Worm (Caenorhabditis elegans) whole organism, L1 larva: ENCODE measurements around the gene pxn-1.

Experiments
- C04F5.9 ChIP-seq: sonication (generic microtip); optimal IDR thresholded peaks from 2 replicates; lab custom pipeline; 2016; ENCODE audit warnings: missing genetic modification characterization, missing compliant biosample characterization
- C16A3.4 ChIP-seq: fragments of 150-350 bp; optimal IDR thresholded peaks from 2 replicates; lab custom pipeline; 2014; ENCODE audit warnings: missing biosample characterization, missing genetic modification characterization
- C34B4.2 ChIP-seq: sonication (generic microtip); optimal IDR thresholded peaks from 2 replicates; lab custom pipeline; 2017; ENCODE audit warnings: mild to moderate bottlenecking, missing genetic modification characterization, missing compliant biosample characterization
- Y116A8C.19 ChIP-seq: sonication (generic microtip); optimal IDR thresholded peaks from 2 replicates; lab custom pipeline; 2016; ENCODE audit warnings: missing compliant biosample characterization, missing genetic modification characterization, borderline replicate concordance
- alr-1 ChIP-seq: fragments of 200-800 bp; sonication (Bioruptor generic); optimal IDR thresholded peaks from 2 replicates; lab custom pipeline; 2018; ENCODE audit warnings: borderline replicate concordance, mild to moderate bottlenecking, missing genetic modification characterization, missing compliant biosample characterization
- aly-2 ChIP-seq: fragments of 150-350 bp; optimal IDR thresholded peaks from 2 replicates; lab custom pipeline; 2014; ENCODE audit warnings: missing biosample characterization, missing genetic modification characterization
- ama-1 ChIP-seq: fragments of 150-350 bp; optimal IDR thresholded peaks from 2 replicates; lab custom pipeline; 2014
- blmp-1 ChIP-seq: fragments of 150-350 bp; optimal IDR thresholded peaks from 2 replicates; lab custom pipeline; 2014; ENCODE audit warnings: missing biosample characterization, missing genetic modification characterization
- ceh-63 ChIP-seq: fragments of 200-800 bp; sonication (Bioruptor generic); optimal IDR thresholded peaks from 2 replicates; lab custom pipeline; 2018; ENCODE audit warnings: mild to moderate bottlenecking, missing genetic modification characterization, missing compliant biosample characterization
- ceh-8 ChIP-seq: fragments of 200-800 bp; sonication (Bioruptor generic); optimal IDR thresholded peaks from 2 replicates; lab custom pipeline; 2018; ENCODE audit warnings: mild to moderate bottlenecking, missing genetic modification characterization, moderate library complexity, missing compliant biosample characterization
- ceh-88 ChIP-seq: fragments of 200-800 bp; sonication (Bioruptor generic); IDR thresholded peaks from 2 replicates; pipeline ENCODE4 v1.3.6; 2022; ENCODE audit warnings: missing genetic modification characterization, missing compliant biosample characterization
- ces-1 ChIP-seq: fragments of 150-350 bp; optimal IDR thresholded peaks from 2 replicates; lab custom pipeline; 2014; ENCODE audit warnings: missing biosample characterization, missing genetic modification reagents, missing genetic modification characterization
- dsc-1 ChIP-seq: sonication (generic microtip); optimal IDR thresholded peaks from 2 replicates; lab custom pipeline; 2016; ENCODE audit warnings: mild to moderate bottlenecking, missing genetic modification characterization, missing compliant biosample characterization
- efl-1 ChIP-seq, 4 experiments: fragments of 150-350 bp; optimal IDR thresholded peaks in 3 of 4; peaks in 1 of 4; 1 replicate in 1 of 4; 2 replicates in 3 of 4; lab custom pipeline; 2014; ENCODE audit warnings: missing biosample characterization in 2 of 4, missing genetic modification characterization in 2 of 4, missing genetic modification reagents in 2 of 4
- egl-27 ChIP-seq, 2 experiments: fragments of 150-350 bp in 1 of 2; sonication (generic microtip); optimal IDR thresholded peaks; 3 replicates each; lab custom pipeline; 2017 to 2018; ENCODE audit warnings: missing biosample characterization in 2 of 2, missing genetic modification characterization in 2 of 2, missing genetic modification reagents in 2 of 2
- ets-5 ChIP-seq: fragments of 200-800 bp; sonication (Bioruptor generic); IDR thresholded peaks from 2 replicates; pipeline ENCODE4 v1.3.6; 2022; ENCODE audit warnings: missing genetic modification characterization, missing compliant biosample characterization
- fkh-10 ChIP-seq: sonication (generic microtip); optimal IDR thresholded peaks from 2 replicates; lab custom pipeline; 2017; ENCODE audit warnings: missing biosample characterization, missing genetic modification reagents, missing genetic modification characterization
- grh-1 ChIP-seq: fragments of 200-800 bp; sonication (Bioruptor generic); IDR thresholded peaks from 2 replicates; pipeline ENCODE4 v1.3.6; 2022; ENCODE audit warnings: missing genetic modification reagents, missing genetic modification characterization, missing compliant biosample characterization
- hlh-17 ChIP-seq: fragments of 200-800 bp; sonication (Bioruptor generic); optimal IDR thresholded peaks from 2 replicates; lab custom pipeline; 2018; ENCODE audit warnings: missing genetic modification characterization, mild to moderate bottlenecking, missing compliant biosample characterization, moderate library complexity, borderline replicate concordance
- hlh-4 ChIP-seq: sonication (generic microtip); optimal IDR thresholded peaks from 2 replicates; lab custom pipeline; 2016; ENCODE audit warnings: mild to moderate bottlenecking, missing genetic modification characterization, missing compliant biosample characterization
- hpl-2 ChIP-seq: fragments of 150-350 bp; optimal IDR thresholded peaks from 2 replicates; lab custom pipeline; 2014; ENCODE audit warnings: missing biosample characterization, missing genetic modification reagents, missing genetic modification characterization
- irx-1 ChIP-seq: sonication (generic microtip); optimal IDR thresholded peaks from 2 replicates; lab custom pipeline; 2016; ENCODE audit warnings: missing genetic modification characterization, missing compliant biosample characterization
- jun-1 ChIP-seq: fragments of 150-350 bp; optimal IDR thresholded peaks from 2 replicates; lab custom pipeline; 2014; ENCODE audit warnings: missing biosample characterization, missing genetic modification reagents, missing genetic modification characterization
- lin-13 ChIP-seq: fragments of 150-350 bp; optimal IDR thresholded peaks from 2 replicates; lab custom pipeline; 2014; ENCODE audit warnings: missing biosample characterization, missing genetic modification reagents, missing genetic modification characterization
- lin-14 ChIP-seq: fragments of 200-800 bp; sonication (Bioruptor generic); optimal IDR thresholded peaks from 2 replicates; lab custom pipeline; 2018; ENCODE audit warnings: mild to moderate bottlenecking, missing genetic modification characterization, moderate library complexity, missing compliant biosample characterization
- lin-15B ChIP-seq: fragments of 150-350 bp; sonication (generic microtip); optimal IDR thresholded peaks from 3 replicates; lab custom pipeline; 2014; ENCODE audit warnings: missing biosample characterization, missing genetic modification characterization
- lin-35 ChIP-seq, 2 experiments: fragments of 150-350 bp; optimal IDR thresholded peaks; 2 replicates each; lab custom pipeline; 2014; ENCODE audit warnings: missing biosample characterization in 2 of 2, missing genetic modification characterization in 2 of 2, missing genetic modification reagents in 2 of 2
- lir-3 ChIP-seq: sonication (generic microtip); optimal IDR thresholded peaks from 2 replicates; lab custom pipeline; 2016; ENCODE audit warnings: mild to moderate bottlenecking, missing genetic modification characterization, moderate library complexity, missing compliant biosample characterization; ENCODE audit not compliant: poor library complexity
- mep-1 ChIP-seq: fragments of 150-350 bp; optimal IDR thresholded peaks from 2 replicates; lab custom pipeline; 2014; ENCODE audit warnings: missing biosample characterization, missing genetic modification characterization
- nhr-11 ChIP-seq: fragments of 150-350 bp; optimal IDR thresholded peaks from 2 replicates; lab custom pipeline; 2014; ENCODE audit warnings: missing biosample characterization, missing genetic modification characterization
- nhr-12 ChIP-seq: sonication (generic microtip); optimal IDR thresholded peaks from 2 replicates; lab custom pipeline; 2017; ENCODE audit warnings: missing biosample characterization, missing genetic modification characterization
- nhr-19 ChIP-seq: fragments of 200-800 bp; sonication (Bioruptor generic); conservative IDR thresholded peaks from 2 replicates; pipeline ENCODE4 v1.3.6; 2022; ENCODE audit warnings: missing genetic modification characterization, missing compliant biosample characterization
- nhr-20 ChIP-seq: sonication (generic microtip); optimal IDR thresholded peaks from 2 replicates; lab custom pipeline; 2016; ENCODE audit warnings: mild to moderate bottlenecking, missing genetic modification characterization, missing compliant biosample characterization
- nhr-237 ChIP-seq: fragments of 150-350 bp; optimal IDR thresholded peaks from 2 replicates; lab custom pipeline; 2014; ENCODE audit warnings: missing biosample characterization, missing genetic modification characterization
- nhr-28 ChIP-seq: fragments of 150-350 bp; optimal IDR thresholded peaks from 2 replicates; lab custom pipeline; 2014; ENCODE audit warnings: missing biosample characterization, missing genetic modification characterization
- nhr-47 ChIP-seq: sonication (generic microtip); optimal IDR thresholded peaks from 2 replicates; lab custom pipeline; 2016; ENCODE audit warnings: mild to moderate bottlenecking, missing genetic modification characterization, moderate library complexity, missing compliant biosample characterization
- nhr-71 ChIP-seq: sonication (generic microtip); optimal IDR thresholded peaks from 2 replicates; lab custom pipeline; 2016; ENCODE audit warnings: mild to moderate bottlenecking, missing genetic modification characterization, moderate library complexity, missing compliant biosample characterization
- nhr-85 ChIP-seq: sonication (generic microtip); peaks from one replicate; lab custom pipeline; 2016; ENCODE audit warnings: missing genetic modification characterization, inconsistent platforms, missing compliant biosample characterization
- nhr-90 ChIP-seq: sonication (generic microtip); optimal IDR thresholded peaks from 2 replicates; lab custom pipeline; 2016; ENCODE audit warnings: mild to moderate bottlenecking, missing genetic modification characterization, missing compliant biosample characterization; ENCODE audit not compliant: poor library complexity
- pax-3 ChIP-seq: fragments of 200-800 bp; sonication (Bioruptor generic); optimal IDR thresholded peaks from 2 replicates; lab custom pipeline; 2018; ENCODE audit warnings: mild to moderate bottlenecking, missing genetic modification characterization, moderate library complexity, missing compliant biosample characterization
- pqm-1 ChIP-seq: sonication (generic microtip); optimal IDR thresholded peaks from 3 replicates; lab custom pipeline; 2017; ENCODE audit warnings: missing biosample characterization, missing genetic modification characterization
- skn-1 ChIP-seq: fragments of 150-350 bp; optimal IDR thresholded peaks from 2 replicates; lab custom pipeline; 2014; ENCODE audit warnings: missing biosample characterization, missing genetic modification characterization
- snpc-4 ChIP-seq: fragments of 150-350 bp; optimal IDR thresholded peaks from 2 replicates; lab custom pipeline; 2014; ENCODE audit warnings: missing biosample characterization, missing genetic modification characterization
- snu-23 ChIP-seq: sonication (generic microtip); optimal IDR thresholded peaks from 2 replicates; lab custom pipeline; 2016; ENCODE audit warnings: missing genetic modification characterization, missing compliant biosample characterization
- sup-37 ChIP-seq: fragments of 200-800 bp; sonication (Bioruptor generic); optimal IDR thresholded peaks from 2 replicates; lab custom pipeline; 2018; ENCODE audit warnings: mild to moderate bottlenecking, missing genetic modification characterization, missing compliant biosample characterization
- swsn-7 ChIP-seq: sonication (generic microtip); optimal IDR thresholded peaks from 2 replicates; lab custom pipeline; 2016; ENCODE audit warnings: missing genetic modification characterization, missing compliant biosample characterization
- unc-86 ChIP-seq: sonication (generic microtip); optimal IDR thresholded peaks from 2 replicates; lab custom pipeline; 2016; ENCODE audit warnings: missing genetic modification characterization, missing compliant biosample characterization
- zag-1 ChIP-seq: fragments of 150-350 bp; optimal IDR thresholded peaks from 2 replicates; lab custom pipeline; 2014; ENCODE audit warnings: missing biosample characterization, missing genetic modification characterization
- zip-4 ChIP-seq: fragments of 200-800 bp; sonication (Bioruptor generic); optimal IDR thresholded peaks from 2 replicates; lab custom pipeline; 2018; ENCODE audit warnings: mild to moderate bottlenecking, missing genetic modification characterization, moderate library complexity, missing compliant biosample characterization
- ztf-11 ChIP-seq, 2 experiments: sonication (generic microtip); optimal IDR thresholded peaks; 2 replicates each; lab custom pipeline; 2016 to 2017; ENCODE audit warnings: missing genetic modification characterization in 2 of 2, missing biosample characterization in 1 of 2, missing compliant biosample characterization in 1 of 2

pxn-1 gene

DNA sequence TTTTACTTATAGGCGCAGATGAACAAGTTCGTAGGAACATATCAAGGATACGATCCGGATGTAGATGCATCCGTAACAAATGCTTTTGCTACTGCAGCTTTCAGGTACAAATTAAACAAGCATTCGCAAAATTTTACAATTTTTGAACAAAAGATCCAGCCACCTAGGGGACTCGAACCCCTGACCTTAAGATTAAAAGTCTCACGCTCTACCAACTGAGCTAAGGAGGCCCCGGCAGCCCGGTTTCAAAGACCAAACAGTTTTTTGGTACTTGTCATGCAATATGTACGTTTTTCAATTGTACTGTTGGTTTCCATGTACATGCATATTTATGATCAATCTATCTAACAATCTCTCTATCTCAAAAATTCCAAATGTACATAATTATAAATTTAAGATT lies 4.7 kb downstream of the pxn-1 start:
- TF ChIP-seq pax-3 (tag; lab: Kevin White, UChicago), result no peak
- no peak for TF ChIP-seq blmp-1
- TF ChIP-seq ceh-8 (GFP tag; lab: Kevin White, UChicago), result no peak
- no peak for TF ChIP-seq nhr-19 (GFP tag; lab: Robert Waterston, UW)
- TF ChIP-seq nhr-47, result no peak
- TF ChIP-seq aly-2 (tag; lab: Kevin White, UChicago), result no peak
- TF ChIP-seq ets-5 (GFP tag; lab: Robert Waterston, UW), result no peak
- no peak for TF ChIP-seq nhr-71
- no peak for TF ChIP-seq nhr-11 (tag; lab: Kevin White, UChicago)
- no peak for TF ChIP-seq ceh-88 (GFP tag; lab: Robert Waterston, UW)
- TF ChIP-seq swsn-7 (tag; lab: Kevin White, UChicago), result no peak
- no peak for TF ChIP-seq lin-13
- no peak for TF ChIP-seq lin-15B (tag; lab: Kevin White, UChicago)

DNA sequence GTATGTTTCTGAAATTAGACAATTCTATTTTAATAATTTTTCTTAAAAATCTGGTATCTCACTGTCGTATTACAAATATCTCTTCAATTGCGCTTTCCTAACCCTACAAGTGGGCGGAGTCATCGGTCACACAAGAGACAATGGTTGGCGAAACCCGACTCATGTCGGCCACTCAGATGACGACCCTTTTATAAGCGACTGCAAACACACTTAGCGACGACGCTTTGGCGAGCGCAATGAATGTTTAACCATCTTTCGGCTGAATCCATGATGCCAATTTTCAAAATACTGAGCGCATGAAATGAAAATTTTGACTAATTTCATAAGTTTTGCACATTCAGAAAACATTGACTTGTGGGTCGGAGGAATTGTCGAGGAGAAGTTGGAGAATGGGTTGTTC lies 5.7 kb downstream of the pxn-1 start:
- no peak for TF ChIP-seq nhr-28
- peak; percentile 95 for TF ChIP-seq dsc-1 (tag; lab: Kevin White, UChicago)
- peak; percentile 87 for TF ChIP-seq jun-1 (tag; lab: Kevin White, UChicago)
- TF ChIP-seq fkh-10 (GFP tag; lab: Kevin White, UChicago), result peak; percentile 55
- peak; percentile 12 for TF ChIP-seq nhr-237 (tag; lab: Kevin White, UChicago)
- TF ChIP-seq ztf-11 (tag; optimal IDR thresholded peaks at IDR 0.05; lab: Kevin White, UChicago), result peak in 1 of 2 experiments; percentile 90
- peak; percentile 59 for TF ChIP-seq hpl-2 (GFP tag; lab: Kevin White, UChicago)
- peak; percentile 39 for TF ChIP-seq nhr-12 (tag; lab: Kevin White, UChicago)
- TF ChIP-seq C16A3.4 (tag; lab: Kevin White, UChicago), result peak; percentile 89
- peak; percentile 86 for TF ChIP-seq zip-4
- TF ChIP-seq nhr-20 (tag; lab: Kevin White, UChicago), result peak; percentile 93
- peak; percentile 85 for TF ChIP-seq lin-14 (GFP tag; lab: Kevin White, UChicago)
- TF ChIP-seq unc-86 (tag; lab: Kevin White, UChicago), result peak; percentile 89
- TF ChIP-seq pqm-1, result no peak
- TF ChIP-seq C34B4.2 (tag; lab: Kevin White, UChicago), result peak; percentile 78
- TF ChIP-seq irx-1, result peak; percentile 91
- peak; percentile 35 for TF ChIP-seq Y116A8C.19
- TF ChIP-seq efl-1 (optimal IDR thresholded peaks at IDR 0.05; lab: Kevin White, UChicago), result peak; percentile 73 to 81
- TF ChIP-seq efl-1 (GFP tag; optimal IDR thresholded peaks at IDR 0.05 in 1 of 2; lab: Kevin White, UChicago), result peak; percentile 62 to 98
- TF ChIP-seq nhr-90, result peak; percentile 97
- TF ChIP-seq lin-15B (tag; lab: Kevin White, UChicago), result no peak
- peak; percentile 85 for TF ChIP-seq pax-3 (tag; lab: Kevin White, UChicago)
- peak; percentile 96 for TF ChIP-seq aly-2 (tag; lab: Kevin White, UChicago)
- TF ChIP-seq mep-1 (tag; lab: Kevin White, UChicago), result peak; percentile 93
- TF ChIP-seq ceh-88 (GFP tag; lab: Robert Waterston, UW), result peak; percentile 85
- peak; percentile 70 to 83 for TF ChIP-seq lin-35 (GFP tag; optimal IDR thresholded peaks at IDR 0.05; lab: Kevin White, UChicago)
- TF ChIP-seq nhr-85, result peak; percentile 95
- TF ChIP-seq hlh-4 (tag; lab: Kevin White, UChicago), result peak; percentile 25
- TF ChIP-seq nhr-11 (tag; lab: Kevin White, UChicago), result peak; percentile 67
- peak in 1 of 2 experiments; percentile 34 for TF ChIP-seq egl-27 (tag; optimal IDR thresholded peaks at IDR 0.05; lab: Kevin White, UChicago)
- peak; percentile 96 for TF ChIP-seq snu-23 (GFP tag; lab: Kevin White, UChicago)
- TF ChIP-seq ces-1 (GFP tag; lab: Kevin White, UChicago), result peak; percentile 55
- peak; percentile 89 for TF ChIP-seq grh-1 (GFP tag; lab: Robert Waterston, UW)
- TF ChIP-seq ama-1, result peak; percentile 59
- peak; percentile 69 for TF ChIP-seq hlh-17
- TF ChIP-seq nhr-19 (GFP tag; lab: Robert Waterston, UW), result peak; percentile 95
- TF ChIP-seq zag-1, result no peak
- TF ChIP-seq lir-3 (tag; lab: Kevin White, UChicago), result peak; percentile 87
- peak; percentile 68 for TF ChIP-seq C04F5.9 (tag; lab: Kevin White, UChicago)
- peak; percentile 62 for TF ChIP-seq skn-1 (tag; lab: Kevin White, UChicago)
- TF ChIP-seq ceh-63, result peak; percentile 2
- TF ChIP-seq blmp-1, result peak; percentile 33
- TF ChIP-seq sup-37 (GFP tag; lab: Kevin White, UChicago), result peak; percentile 89
- no peak for TF ChIP-seq alr-1
- TF ChIP-seq snpc-4 (tag; lab: Kevin White, UChicago), result peak; percentile 100
